Fruit fly (Drosophila melanogaster): ENCODE results near the gene CG34316.

Gene CG34316

DNA sequence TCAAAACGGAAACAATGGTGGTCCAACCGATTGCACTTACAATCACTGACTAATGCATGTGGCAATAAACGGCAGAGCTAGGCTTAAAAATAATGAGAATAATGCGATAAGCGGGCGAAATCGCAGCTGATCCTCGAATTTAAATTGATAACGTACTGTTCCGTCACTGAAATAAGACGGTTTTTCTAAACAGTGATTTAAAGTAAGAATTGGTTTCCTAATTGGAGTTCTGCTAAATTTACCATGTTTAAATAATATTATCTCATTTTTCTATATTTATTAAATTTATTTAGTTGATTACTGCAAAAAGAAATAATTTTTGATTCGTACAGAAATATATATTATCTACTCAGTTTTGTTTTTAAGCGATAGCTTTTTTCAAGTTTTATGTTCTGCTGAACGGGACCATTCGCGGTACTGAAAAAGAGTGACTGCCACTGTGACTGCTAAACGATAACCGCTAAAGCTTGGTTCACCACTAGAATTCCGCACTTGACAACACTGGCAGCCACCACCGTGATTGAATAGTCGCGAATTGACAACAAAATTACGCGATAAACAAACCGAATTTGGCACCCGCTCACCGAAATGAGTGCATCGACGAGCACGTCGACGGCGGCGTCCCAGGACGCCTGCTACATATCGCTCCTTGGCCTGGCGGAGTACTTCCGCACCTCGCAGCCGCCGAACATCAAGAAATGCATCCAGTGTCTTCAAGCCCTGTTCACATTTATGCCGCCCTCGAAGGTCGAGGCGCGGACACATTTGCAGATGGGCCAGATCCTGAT lies 21.5 kb upstream of the CG34316 start, which contains the start of the genes Spn88Eb and Mau2 (continued):
- TF ChIP-seq lab (GFP tag; optimal IDR thresholded peaks at IDR 0.05), result no peak
- TF ChIP-seq CG32767 (GFP tag; IDR thresholded peaks at IDR 0.05), result 0 out of 2 replicates have a peak, but pooled peaks have one; percentile 52
- peak; percentile 78 for TF ChIP-seq Xrp1 (GFP tag; IDR thresholded peaks at IDR 0.05)
- no peak for TF ChIP-seq ham (GFP tag; IDR thresholded peaks at IDR 0.05)
- TF ChIP-seq Deaf1 (tag; optimal IDR thresholded peaks at IDR 0.05), result no peak
- TF ChIP-seq Hey (tag; optimal IDR thresholded peaks at IDR 0.05), result no peak
- no peak for TF ChIP-seq tll (GFP tag; optimal IDR thresholded peaks at IDR 0.05)
- TF ChIP-seq maf-S (GFP tag; optimal IDR thresholded peaks at IDR 0.05), result peak; percentile 53
- TF ChIP-seq CG8924 (tag; optimal IDR thresholded peaks at IDR 0.05), result peak; percentile 46
- no peak for TF ChIP-seq CG12236 (GFP tag; optimal IDR thresholded peaks at IDR 0.05)
- no peak for TF ChIP-seq CG43689 (GFP tag; IDR thresholded peaks at IDR 0.05)
- TF ChIP-seq sc (optimal IDR thresholded peaks at IDR 0.05), result no peak
- TF ChIP-seq sc (GFP tag; optimal IDR thresholded peaks at IDR 0.05), result no peak
- no peak for TF ChIP-seq salm (tag; optimal IDR thresholded peaks at IDR 0.05)
- peak; percentile 65 for TF ChIP-seq CG13296 (GFP tag; optimal IDR thresholded peaks at IDR 0.05)
- peak; percentile 90 for TF ChIP-seq CG2712 (tag; optimal IDR thresholded peaks at IDR 0.05)
- TF ChIP-seq CG17186 (GFP tag; optimal IDR thresholded peaks at IDR 0.05), result peak; percentile 52
- no peak for TF ChIP-seq Poxn (GFP tag; IDR thresholded peaks at IDR 0.05)
- peak; percentile 100 for TF ChIP-seq CG3995 (GFP tag; optimal IDR thresholded peaks at IDR 0.05)
- no peak for TF ChIP-seq sd (tag; optimal IDR thresholded peaks at IDR 0.05)
- TF ChIP-seq Dek (tag; optimal IDR thresholded peaks at IDR 0.05), result peak; percentile 55
- peak; percentile 67 for TF ChIP-seq Nf-YC (tag; optimal IDR thresholded peaks at IDR 0.05)
- TF ChIP-seq fd96Cb (tag; optimal IDR thresholded peaks at IDR 0.05), result peak; percentile 28
- TF ChIP-seq Six4 (GFP tag; optimal IDR thresholded peaks at IDR 0.05), result peak; percentile 38
- peak; percentile 77 for TF ChIP-seq Scr (GFP tag; IDR thresholded peaks at IDR 0.05; ENCODE audit: partially characterized antibody)
- no peak for TF ChIP-seq br (optimal IDR thresholded peaks at IDR 0.05)
- no peak for TF ChIP-seq CG3838 (GFP tag; optimal IDR thresholded peaks at IDR 0.05)
- no peak; the same call in 1 of the 2 replicates for TF ChIP-seq Taf1 (GFP tag; IDR thresholded peaks at IDR 0.05)
- TF ChIP-seq bigmax (GFP tag; optimal IDR thresholded peaks at IDR 0.05), result no peak
- TF ChIP-seq CG14050 (GFP tag; IDR thresholded peaks at IDR 0.05), result peak; percentile 34; the same call in 2 of the 3 replicates
- no peak for TF ChIP-seq Dip2 (GFP tag; IDR thresholded peaks at IDR 0.05)
- TF ChIP-seq CG8478 (optimal IDR thresholded peaks at IDR 0.05), result no peak
- TF ChIP-seq CG11398 (GFP tag; optimal IDR thresholded peaks at IDR 0.05), result no peak
- TF ChIP-seq Hr51 (GFP tag; optimal IDR thresholded peaks at IDR 0.05), result peak in 1 of 2 experiments; percentile 79
- TF ChIP-seq exex (tag; optimal IDR thresholded peaks at IDR 0.05), result no peak
- no peak for TF ChIP-seq CG6765 (GFP tag; optimal IDR thresholded peaks at IDR 0.05)
- no peak for TF ChIP-seq CG7271 (tag; optimal IDR thresholded peaks at IDR 0.05)
- no peak for TF ChIP-seq CG10565 (GFP tag; optimal IDR thresholded peaks at IDR 0.05)
- peak; percentile 52; the same call in 1 of the 3 replicates for TF ChIP-seq CG3726 (GFP tag; IDR thresholded peaks at IDR 0.05)
- TF ChIP-seq cg (GFP tag; optimal IDR thresholded peaks at IDR 0.05), result no peak
- TF ChIP-seq crc (GFP tag; optimal IDR thresholded peaks at IDR 0.05), result no peak
- TF ChIP-seq CG14860 (GFP tag; IDR thresholded peaks at IDR 0.05; ENCODE audit: partially characterized antibody), result peak; percentile 46; the same call in 2 of the 3 replicates
- TF ChIP-seq btn (GFP tag; optimal IDR thresholded peaks at IDR 0.05), result no peak
- peak; percentile 77 for TF ChIP-seq ind (GFP tag; optimal IDR thresholded peaks at IDR 0.05)
- TF ChIP-seq grn (GFP tag; optimal IDR thresholded peaks at IDR 0.05), result no peak
- no peak for TF ChIP-seq CG17568 (GFP tag; optimal IDR thresholded peaks at IDR 0.05)
- peak; percentile 13 for TF ChIP-seq CG18476 (GFP tag; optimal IDR thresholded peaks at IDR 0.05)
- peak; percentile 31 for TF ChIP-seq CG3407 (GFP tag; optimal IDR thresholded peaks at IDR 0.05)
- TF ChIP-seq CG10431 (GFP tag; optimal IDR thresholded peaks at IDR 0.05), result no peak
- no peak for TF ChIP-seq CG10321 (GFP tag; IDR thresholded peaks at IDR 0.05)

Data from whole organism, embryonic.